Fruit fly (Drosophila melanogaster) S2 (cell line): Measurements from ENCODE around the gene CG13786.

Experiments used
- CG8478 ChIP-seq: fragments of >200 bp; optimal IDR thresholded peaks from 2 replicates; lab custom pipeline; 2018
- CTCF ChIP-seq, 2 experiments: fragments of >200 bp; optimal IDR thresholded peaks; 2 replicates each; lab custom pipeline; 2018

Gene CG13786

dm6 chr2L:7248114-7248513, 4.7 kb downstream of the CG13786 start:
- TF ChIP-seq CTCF (optimal IDR thresholded peaks at IDR 0.05; lab: Kevin White, UChicago), result no peak
- TF ChIP-seq CG8478 (lab: Kevin White, UChicago), result no peak

DNA sequence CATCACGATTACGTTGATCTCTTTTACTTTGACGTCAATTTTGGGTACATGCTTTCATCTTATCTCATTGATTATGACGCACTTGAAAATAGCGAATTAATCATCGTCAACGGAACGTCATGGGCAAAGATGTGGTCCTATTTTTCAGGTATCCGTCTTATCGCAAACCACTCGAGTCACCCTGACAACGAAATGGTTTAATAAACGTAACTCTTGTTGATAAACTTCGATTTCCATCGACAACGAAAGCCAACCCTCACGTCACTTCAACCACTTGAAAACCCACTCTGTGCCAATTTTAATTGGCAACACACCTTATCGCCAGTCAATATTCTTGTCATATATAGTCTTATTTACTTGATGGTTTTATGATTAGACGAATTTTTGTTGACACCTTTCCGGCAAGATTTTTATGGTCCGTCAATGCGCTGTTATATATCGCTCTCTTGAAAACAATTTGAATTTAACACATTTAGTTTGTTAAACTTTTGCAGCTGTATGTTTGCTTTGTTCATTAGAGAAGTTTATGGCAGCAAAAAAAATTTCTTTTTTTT, 10.5 kb downstream of the CG13786 start:
- TF ChIP-seq CTCF (optimal IDR thresholded peaks at IDR 0.05; lab: Kevin White, UChicago), result no peak

- TF ChIP-seq CG8478 (lab: Kevin White, UChicago), result no peak
- TF ChIP-seq CTCF (optimal IDR thresholded peaks at IDR 0.05; lab: Kevin White, UChicago), result no peak
Observed at dm6 chr2L:7241499-7241898, 11.3 kb downstream of the CG13786 start.

DNA sequence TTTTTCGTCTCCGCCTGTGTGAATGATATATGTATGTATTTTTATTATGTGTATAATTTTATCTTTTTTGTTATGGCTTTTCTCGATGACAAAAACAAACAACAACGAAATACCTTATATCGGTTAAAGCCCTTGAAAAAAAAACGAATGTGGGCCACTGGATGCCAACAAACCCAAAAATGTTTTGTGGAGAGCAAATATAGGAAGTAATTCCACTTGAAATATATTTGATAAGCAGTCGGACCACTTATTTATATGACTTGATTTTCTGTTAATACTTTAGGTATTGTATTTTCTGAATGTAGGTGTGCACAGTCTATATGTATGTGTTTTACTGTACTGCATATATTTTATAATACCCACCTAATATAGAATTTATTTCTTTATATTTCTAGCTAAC, 11.8 kb downstream of the CG13786 start:
- no peak for TF ChIP-seq CG8478 (lab: Kevin White, UChicago)
- TF ChIP-seq CTCF (optimal IDR thresholded peaks at IDR 0.05; lab: Kevin White, UChicago), result no peak

DNA sequence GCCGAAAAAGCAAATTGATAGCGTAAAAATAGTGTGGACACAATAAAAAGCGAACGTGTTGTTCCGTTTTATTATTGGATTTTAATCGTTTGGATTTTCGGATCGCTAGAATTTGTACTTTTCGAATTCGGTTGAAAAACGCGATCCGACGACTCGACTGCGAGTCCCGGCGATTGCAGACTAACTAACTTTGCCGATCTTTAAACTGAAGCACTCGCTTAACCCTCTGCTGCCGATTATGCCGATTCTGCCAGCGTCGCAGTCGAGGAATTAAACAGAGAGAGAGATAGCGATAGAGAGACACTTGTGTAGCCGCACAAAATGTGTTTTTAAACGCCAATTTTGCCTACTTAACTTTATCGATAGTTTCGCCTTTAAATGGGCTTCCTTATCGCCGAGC, 12.5 kb downstream of the CG13786 start:
- TF ChIP-seq CG8478 (lab: Kevin White, UChicago) (no peak), CTCF (optimal IDR thresholded peaks at IDR 0.05; lab: Kevin White, UChicago) (no peak)

- no peak for TF ChIP-seq CTCF (optimal IDR thresholded peaks at IDR 0.05; lab: Kevin White, UChicago)
- TF ChIP-seq CG8478 (lab: Kevin White, UChicago), result no peak
Observed at dm6 chr2L:7239310-7239709, 13.5 kb downstream of the CG13786 start.

dm6 chr2L:7232713-7233112, 20.1 kb downstream of the CG13786 start, which contains the start of gene CG43800:
Gene CG43800, minus strand, starts transcription at chr2L:7232813.
- TF ChIP-seq CTCF (optimal IDR thresholded peaks at IDR 0.05; lab: Kevin White, UChicago) (no peak), CG8478 (lab: Kevin White, UChicago) (no peak)

DNA sequence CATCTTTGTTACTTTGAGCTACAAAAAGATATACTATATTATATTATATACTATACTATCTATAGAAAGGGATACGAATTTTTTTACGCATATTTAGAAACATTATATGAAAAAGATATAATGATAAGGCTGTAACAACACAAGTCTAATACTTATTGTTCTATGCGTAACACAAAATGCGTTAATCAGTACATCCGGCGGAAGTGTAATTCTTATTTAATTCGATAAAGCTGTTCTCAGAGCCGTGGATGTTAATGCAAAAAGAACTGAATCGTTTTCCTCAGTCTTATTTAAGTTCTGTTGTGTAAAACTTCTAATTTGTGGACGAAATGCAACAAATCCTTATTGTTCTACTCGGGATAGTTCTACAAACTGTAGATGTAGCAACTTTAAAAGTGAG, 25.3 kb downstream of the CG13786 start, which contains the start of gene CG43799:
TSS of gene CG43799 (plus strand) at position 301 of the 400 bp plus-strand sequence.
- no peak for TF ChIP-seq CG8478 (lab: Kevin White, UChicago)
- TF ChIP-seq CTCF (optimal IDR thresholded peaks at IDR 0.05; lab: Kevin White, UChicago), result no peak

- TF ChIP-seq CTCF (optimal IDR thresholded peaks at IDR 0.05; lab: Kevin White, UChicago) (no peak), CG8478 (lab: Kevin White, UChicago) (no peak)
Observed at dm6 chr2L:7226587-7226986, 26.2 kb downstream of the CG13786 start.

DNA sequence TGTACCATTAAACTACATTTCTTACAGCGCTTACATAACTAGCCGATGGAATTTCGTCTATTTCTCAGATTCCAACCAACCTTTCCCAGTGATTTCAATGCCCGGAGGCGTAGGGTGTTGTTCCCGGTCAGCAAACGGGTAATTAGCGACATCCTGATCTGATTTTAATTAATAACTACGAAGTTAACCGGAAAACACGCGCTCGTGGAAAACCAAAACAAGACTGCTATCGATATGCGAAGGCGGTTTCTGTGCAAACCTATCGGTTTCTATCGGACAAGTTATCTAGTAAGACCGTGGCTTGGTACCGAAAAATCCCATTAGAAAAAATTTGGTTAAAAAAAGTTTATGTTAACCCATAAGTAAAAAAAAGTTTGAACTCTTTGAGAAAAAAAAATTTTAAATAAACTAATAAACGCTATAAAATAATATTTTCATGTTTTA, 29.9 kb downstream of the CG13786 start, which contains the start of gene mEFG1:
TSS of gene mEFG1 (minus strand) at position 253 of the 444 bp plus-strand sequence.
- TF ChIP-seq CTCF (optimal IDR thresholded peaks at IDR 0.05; lab: Kevin White, UChicago), result no peak
- no peak for TF ChIP-seq CG8478 (lab: Kevin White, UChicago)

dm6 chr2L:7219650-7220267, 33.0 kb downstream of the CG13786 start, which contains the start of gene CG13784:
Gene CG13784, minus strand, starts transcription at chr2L:7220033.
- TF ChIP-seq CTCF (optimal IDR thresholded peaks at IDR 0.05; lab: Kevin White, UChicago) (peak; percentile 30 to 46), CG8478 (lab: Kevin White, UChicago) (no peak)

DNA sequence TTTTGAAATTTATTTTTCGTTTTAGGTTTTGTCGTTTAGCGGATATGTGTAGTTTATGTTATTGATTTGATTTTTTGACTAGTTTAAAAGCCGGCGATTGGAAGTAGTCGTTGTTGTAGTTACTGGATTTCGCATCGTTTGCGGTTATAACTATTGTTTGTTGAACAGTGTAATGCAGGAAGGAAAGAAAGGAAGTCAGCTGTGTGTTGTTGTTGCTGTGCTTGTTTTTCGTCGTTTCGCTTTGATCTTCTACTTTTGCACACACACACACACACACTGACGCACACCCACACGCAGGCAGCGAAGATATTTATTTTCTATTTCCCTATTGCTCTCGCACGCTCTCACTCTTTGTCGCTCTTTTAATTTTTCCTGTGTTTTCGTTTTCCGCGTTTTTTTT, 33.6 kb downstream of the CG13786 start:
- TF ChIP-seq CTCF (optimal IDR thresholded peaks at IDR 0.05; lab: Kevin White, UChicago) (no peak), CG8478 (lab: Kevin White, UChicago) (no peak)

- TF ChIP-seq CG8478 (lab: Kevin White, UChicago) (no peak), CTCF (optimal IDR thresholded peaks at IDR 0.05; lab: Kevin White, UChicago) (no peak)
Observed at dm6 chr2L:7217931-7218330, 34.9 kb downstream of the CG13786 start.

- TF ChIP-seq CTCF (optimal IDR thresholded peaks at IDR 0.05; lab: Kevin White, UChicago) (no peak), CG8478 (lab: Kevin White, UChicago) (no peak)
Observed at dm6 chr2L:7217059-7217458, 35.7 kb downstream of the CG13786 start.

DNA sequence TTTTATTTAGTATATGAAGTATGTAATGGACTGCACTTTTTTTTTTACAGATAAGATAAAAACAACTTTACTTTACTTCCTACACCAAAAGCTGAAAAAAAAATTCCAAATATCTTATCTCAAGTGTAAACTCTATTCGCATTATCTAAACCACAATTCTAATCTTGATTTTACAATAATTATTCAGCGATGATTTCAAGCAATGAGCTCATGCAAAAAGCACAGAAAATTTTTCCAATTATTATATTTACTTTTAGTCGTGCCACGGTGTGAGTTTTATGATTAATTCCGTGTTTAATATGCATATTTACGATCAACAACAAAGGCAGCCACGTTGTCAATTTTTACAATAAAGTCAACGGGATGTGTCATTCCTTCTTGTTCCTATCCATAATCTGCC, 36.5 kb downstream of the CG13786 start:
- TF ChIP-seq CG8478 (lab: Kevin White, UChicago) (no peak), CTCF (optimal IDR thresholded peaks at IDR 0.05; lab: Kevin White, UChicago) (no peak)

DNA sequence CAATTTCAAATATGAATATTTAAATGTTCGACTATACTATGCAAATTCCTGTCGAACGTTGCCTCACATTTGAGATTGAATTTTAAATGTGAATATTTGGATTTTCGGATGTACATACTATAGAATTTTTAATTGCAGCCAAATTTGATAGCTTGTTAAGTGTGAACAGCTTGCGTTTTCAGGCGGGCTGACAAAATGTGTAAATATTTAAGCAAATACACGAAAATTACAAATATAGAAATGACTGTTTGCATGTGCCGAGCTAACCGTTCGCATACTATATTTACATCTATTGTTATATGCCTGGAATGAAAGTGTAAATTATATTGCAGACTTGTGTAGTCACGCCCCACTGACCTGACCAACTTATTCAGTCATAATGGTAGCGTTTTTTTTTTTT, 37.1 kb downstream of the CG13786 start:
- TF ChIP-seq CG8478 (lab: Kevin White, UChicago) (no peak), CTCF (optimal IDR thresholded peaks at IDR 0.05; lab: Kevin White, UChicago) (no peak)
